Fruit fly (Drosophila melanogaster): Measurements from ENCODE around the gene CG3081.

Gene CG3081

DNA sequence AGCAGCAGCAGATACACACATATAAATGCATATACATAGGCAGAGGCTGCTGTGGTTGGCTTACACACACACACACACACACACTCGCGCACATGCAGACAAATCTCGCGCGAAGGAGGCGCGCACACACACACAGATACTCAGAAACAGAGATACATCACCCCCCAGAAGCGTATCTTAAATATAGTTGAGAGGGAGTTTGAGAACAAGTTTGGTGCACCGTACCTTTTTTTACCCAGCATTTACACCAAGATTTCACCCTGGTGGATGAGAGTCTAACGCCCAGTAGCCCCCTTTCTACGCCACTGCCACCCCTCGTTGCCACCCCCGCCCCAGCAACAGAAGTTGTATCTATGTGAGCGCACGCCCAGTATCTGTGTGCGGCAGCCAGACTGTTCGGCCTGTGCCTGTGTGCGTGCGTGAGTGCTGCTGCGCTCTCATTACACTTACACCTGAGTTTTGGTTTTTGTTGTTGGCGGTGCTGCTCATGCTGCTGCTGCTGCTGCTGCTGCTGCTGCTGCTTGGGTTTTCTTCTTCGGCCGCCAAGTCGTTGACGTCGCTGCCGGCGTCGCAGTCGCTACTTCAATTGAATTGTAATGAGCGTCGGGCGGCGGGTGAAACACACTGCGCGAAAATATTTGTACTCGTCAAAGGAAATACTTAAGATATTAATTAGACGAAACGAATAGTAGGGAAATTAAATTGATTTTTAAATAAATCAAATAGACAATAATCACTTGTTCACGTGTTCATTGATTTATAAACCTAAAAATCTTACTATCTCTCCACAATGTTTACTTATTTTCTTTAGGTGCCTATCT, 53.6 kb downstream of the CG3081 start (continued):
- TF ChIP-seq CG4820 (GFP tag; optimal IDR thresholded peaks at IDR 0.05) = peak; percentile 87
- peak; percentile 78 for TF ChIP-seq klu (GFP tag; IDR thresholded peaks at IDR 0.05)
- no peak for TF ChIP-seq B-H2 (GFP tag; optimal IDR thresholded peaks at IDR 0.05)
- peak; percentile 88 for TF ChIP-seq CG1024 (GFP tag; IDR thresholded peaks at IDR 0.05)
- peak; percentile 46; the same call in 1 of the 2 replicates for TF ChIP-seq CG10321 (GFP tag; IDR thresholded peaks at IDR 0.05)
- no peak for TF ChIP-seq Doc3 (GFP tag; IDR thresholded peaks at IDR 0.05; ENCODE audit: partially characterized antibody)
- TF ChIP-seq Mad (GFP tag; optimal IDR thresholded peaks at IDR 0.05) = no peak
- TF ChIP-seq Jarid2 (GFP tag; optimal IDR thresholded peaks at IDR 0.05) = peak; percentile 72
- peak; percentile 67 for TF ChIP-seq nom (GFP tag; optimal IDR thresholded peaks at IDR 0.05)
- no peak for TF ChIP-seq CG4328 (GFP tag; optimal IDR thresholded peaks at IDR 0.05)
- peak; percentile 2 for TF ChIP-seq CG17186 (GFP tag; optimal IDR thresholded peaks at IDR 0.05)
- peak; percentile 93 for TF ChIP-seq Rfx (GFP tag; IDR thresholded peaks at IDR 0.05)
- peak; percentile 69; the same call in 1 of the 2 replicates for TF ChIP-seq Doc2 (GFP tag; IDR thresholded peaks at IDR 0.05)
- peak; percentile 76 for TF ChIP-seq CG17829 (tag; optimal IDR thresholded peaks at IDR 0.05)
- TF ChIP-seq D19B (GFP tag; optimal IDR thresholded peaks at IDR 0.05) = peak; percentile 47
- TF ChIP-seq CG16779 (GFP tag; IDR thresholded peaks at IDR 0.05) = peak; percentile 77
- TF ChIP-seq CG34224 (GFP tag; IDR thresholded peaks at IDR 0.05; ENCODE audit: partially characterized antibody) = no peak
- TF ChIP-seq danr (GFP tag; IDR thresholded peaks at IDR 0.05) = peak; percentile 85
- TF ChIP-seq fd102C (GFP tag; optimal IDR thresholded peaks at IDR 0.05) = peak; percentile 27
- TF ChIP-seq CG18619 (GFP tag; optimal IDR thresholded peaks at IDR 0.05) = peak; percentile 73
- TF ChIP-seq ab (GFP tag; optimal IDR thresholded peaks at IDR 0.05) = peak; percentile 29
- no peak for TF ChIP-seq CG34376 (GFP tag; optimal IDR thresholded peaks at IDR 0.05)
- peak; percentile 44 for TF ChIP-seq CG9437 (GFP tag; optimal IDR thresholded peaks at IDR 0.05)
- peak; percentile 84 for TF ChIP-seq sr (GFP tag; IDR thresholded peaks at IDR 0.05)
- no peak for TF ChIP-seq CG1647 (GFP tag; optimal IDR thresholded peaks at IDR 0.05)
- peak; percentile 51 for TF ChIP-seq CG14710 (tag; optimal IDR thresholded peaks at IDR 0.05)
- no peak for TF ChIP-seq CG13624 (GFP tag; optimal IDR thresholded peaks at IDR 0.05)
- no peak for TF ChIP-seq CG30020 (tag; optimal IDR thresholded peaks at IDR 0.05)
- TF ChIP-seq pum (GFP tag; optimal IDR thresholded peaks at IDR 0.05) = peak; percentile 30
- TF ChIP-seq inv (GFP tag; IDR thresholded peaks at IDR 0.05; ENCODE audit: partially characterized antibody) = no peak
- peak; percentile 96 for TF ChIP-seq cg (GFP tag; optimal IDR thresholded peaks at IDR 0.05)
- peak; percentile 89 for TF ChIP-seq dmrt11E (tag; optimal IDR thresholded peaks at IDR 0.05)
- peak; percentile 86 for TF ChIP-seq CG18599 (GFP tag; optimal IDR thresholded peaks at IDR 0.05)
- TF ChIP-seq Scr (GFP tag; IDR thresholded peaks at IDR 0.05; ENCODE audit: partially characterized antibody) = no peak
- TF ChIP-seq kni (GFP tag; optimal IDR thresholded peaks at IDR 0.05) = peak; percentile 4
- peak; percentile 78 for TF ChIP-seq caup (GFP tag; optimal IDR thresholded peaks at IDR 0.05; ENCODE audit: severe bottlenecking)
- TF ChIP-seq NK7.1 (GFP tag; optimal IDR thresholded peaks at IDR 0.05) = no peak
- peak; percentile 28 for TF ChIP-seq CG9876 (GFP tag; optimal IDR thresholded peaks at IDR 0.05)
- peak; percentile 60 for TF ChIP-seq CG11696 (GFP tag; IDR thresholded peaks at IDR 0.05)
- no peak for TF ChIP-seq z (GFP tag; IDR thresholded peaks at IDR 0.05)
- no peak for TF ChIP-seq zfh2 (GFP tag; optimal IDR thresholded peaks at IDR 0.05)
- peak; percentile 77 for TF ChIP-seq Sox102F (GFP tag; optimal IDR thresholded peaks at IDR 0.05)
- TF ChIP-seq CG8281 (tag; optimal IDR thresholded peaks at IDR 0.05) = peak; percentile 39
- no peak for TF ChIP-seq BEAF-32 (GFP tag; optimal IDR thresholded peaks at IDR 0.05)
- TF ChIP-seq tap (tag; optimal IDR thresholded peaks at IDR 0.05) = peak; percentile 45
- no peak for TF ChIP-seq knrl (GFP tag; IDR thresholded peaks at IDR 0.05; ENCODE audit: partially characterized antibody)
- TF ChIP-seq HmgD (GFP tag; optimal IDR thresholded peaks at IDR 0.05) = peak; percentile 12
- TF ChIP-seq pita (GFP tag; optimal IDR thresholded peaks at IDR 0.05) = no peak

Measured in whole organism, embryonic.